Fruit fly (Drosophila melanogaster) whole organism, wandering third instar larva: ENCODE results near the gene Ser7.
A peak's percentile ranks its signal among the peaks of the same experiment; 100 is the strongest.

ENCODE experiments used
- Abd-B ChIP-seq: fragments of >200 bp; optimal IDR thresholded peaks from 2 replicates; lab custom pipeline; 2017; ENCODE audit warnings: missing biosample characterization, missing genetic modification characterization
- CG32264 ChIP-seq: fragments of 200-800 bp; sonication (Bioruptor generic); optimal IDR thresholded peaks from 2 replicates; lab custom pipeline; 2016; ENCODE audit warnings: missing biosample characterization, missing genetic modification characterization
- CG9705 ChIP-seq: fragments of 200-800 bp; sonication (Bioruptor generic); optimal IDR thresholded peaks from 2 replicates; lab custom pipeline; 2018; ENCODE audit warnings: missing biosample characterization, mild to moderate bottlenecking, missing genetic modification characterization
- CrebA ChIP-seq: fragments of 200-800 bp; sonication (Bioruptor generic); optimal IDR thresholded peaks from 2 replicates; lab custom pipeline; 2016; ENCODE audit warnings: missing biosample characterization, mild to moderate bottlenecking, missing genetic modification characterization, borderline replicate concordance
- Dfd ChIP-seq: fragments of >200 bp; optimal IDR thresholded peaks from 2 replicates; lab custom pipeline; 2017; ENCODE audit warnings: missing biosample characterization, missing genetic modification characterization
- Dif ChIP-seq: fragments of 200-275, 200-300 bp; sonication (Bioruptor generic); optimal IDR thresholded peaks from 2 replicates; lab custom pipeline; 2018; ENCODE audit warnings: missing biosample characterization, missing genetic modification characterization; ENCODE audit not compliant: partially characterized antibody
- GATAd ChIP-seq: sonication (Bioruptor generic); optimal IDR thresholded peaks from 2 replicates; lab custom pipeline; 2016; ENCODE audit warnings: missing biosample characterization, missing genetic modification characterization
- HLH106 ChIP-seq: fragments of 200-800 bp; optimal IDR thresholded peaks from 3 replicates; lab custom pipeline; 2019; ENCODE audit warnings: missing biosample characterization, mild to moderate bottlenecking, missing genetic modification characterization, moderate library complexity
- Hnf4 ChIP-seq: fragments of 200-800 bp; sonication (Bioruptor generic); optimal IDR thresholded peaks from 2 replicates; lab custom pipeline; 2016; ENCODE audit warnings: missing biosample characterization, mild to moderate bottlenecking, missing genetic modification characterization
- Hr78 ChIP-seq: fragments of >200 bp; optimal IDR thresholded peaks from 2 replicates; lab custom pipeline; 2017; ENCODE audit warnings: missing biosample characterization, missing genetic modification characterization
- Hr83 ChIP-seq: fragments of 200-300 bp; sonication (Bioruptor generic); optimal IDR thresholded peaks from 2 replicates; lab custom pipeline; 2016; ENCODE audit warnings: missing biosample characterization, mild to moderate bottlenecking, missing genetic modification characterization, moderate library complexity; ENCODE audit not compliant: poor library complexity, severe bottlenecking
- Jra ChIP-seq: sonication (Bioruptor generic); optimal IDR thresholded peaks from 2 replicates; lab custom pipeline; 2016; ENCODE audit warnings: missing biosample characterization, missing genetic modification characterization
- Mio ChIP-seq: sonication (Bioruptor generic); optimal IDR thresholded peaks from 2 replicates; lab custom pipeline; 2016; ENCODE audit warnings: missing biosample characterization, missing genetic modification characterization
- Myc ChIP-seq: fragments of >200 bp; optimal IDR thresholded peaks from 2 replicates; lab custom pipeline; 2017
- N ChIP-seq: fragments of >200 bp; optimal IDR thresholded peaks from 2 replicates; lab custom pipeline; 2018; ENCODE audit warnings: missing biosample characterization, missing external identifiers, missing genetic modification characterization
- OdsH ChIP-seq: fragments of 200-800 bp; sonication (Bioruptor generic); optimal IDR thresholded peaks from 2 replicates; lab custom pipeline; 2016; ENCODE audit warnings: missing biosample characterization, mild to moderate bottlenecking, missing genetic modification characterization
- Rel ChIP-seq, 2 experiments: fragments of 200-800 bp; sonication (Bioruptor generic) in 1 of 2; optimal IDR thresholded peaks; 2 replicates in 1 of 2; 3 replicates in 1 of 2; lab custom pipeline; 2016 to 2019; ENCODE audit warnings: mild to moderate bottlenecking in 2 of 2, missing biosample characterization in 2 of 2, missing genetic modification characterization in 2 of 2, moderate library complexity in 1 of 2
- Sp1 ChIP-seq: fragments of 200-800 bp; sonication (Bioruptor generic); optimal IDR thresholded peaks from 3 replicates; lab custom pipeline; 2019; ENCODE audit warnings: missing biosample characterization, mild to moderate bottlenecking, missing genetic modification characterization, moderate library complexity
- Vsx2 ChIP-seq: fragments of 200-300, 225-300 bp; sonication (Bioruptor generic); optimal IDR thresholded peaks from 2 replicates; lab custom pipeline; 2018; ENCODE audit warnings: missing biosample characterization, missing genetic modification characterization; ENCODE audit not compliant: partially characterized antibody
- br ChIP-seq: fragments of 200-800 bp; sonication (Bioruptor generic); optimal IDR thresholded peaks from 2 replicates; lab custom pipeline; 2016; ENCODE audit warnings: missing biosample characterization, missing genetic modification characterization
- brk ChIP-seq: fragments of 200-800 bp; sonication (Bioruptor generic); optimal IDR thresholded peaks from 2 replicates; lab custom pipeline; 2016; ENCODE audit warnings: missing biosample characterization, mild to moderate bottlenecking, missing genetic modification characterization
- dl ChIP-seq, 2 experiments: fragments of 175-275, 200-275 bp in 1 of 2; fragments of 200-275 bp in 1 of 2; sonication (Bioruptor generic); optimal IDR thresholded peaks; lab custom pipeline; 2018; ENCODE audit warnings: mild to moderate bottlenecking in 2 of 2, missing biosample characterization in 2 of 2, missing genetic modification characterization in 2 of 2, moderate library complexity in 2 of 2; ENCODE audit not compliant: partially characterized antibody in 2 of 2, insufficient read depth in 1 of 2
- dmrt93B ChIP-seq: fragments of 200-800 bp; sonication (Bioruptor generic); optimal IDR thresholded peaks from 2 replicates; lab custom pipeline; 2018; ENCODE audit warnings: missing biosample characterization, mild to moderate bottlenecking, missing genetic modification characterization
- dsf ChIP-seq: sonication (Bioruptor generic); optimal IDR thresholded peaks from 2 replicates; lab custom pipeline; 2016; ENCODE audit warnings: missing biosample characterization, missing genetic modification characterization, borderline replicate concordance
- ey ChIP-seq: fragments of 200-800 bp; sonication (Bioruptor generic); optimal IDR thresholded peaks from 2 replicates; lab custom pipeline; 2016; ENCODE audit warnings: missing biosample characterization, missing genetic modification characterization
- foxo ChIP-seq, 2 experiments: fragments of 200-800 bp; sonication (Bioruptor generic); optimal IDR thresholded peaks; 2 replicates in 1 of 2; 3 replicates in 1 of 2; lab custom pipeline; 2016 to 2017; ENCODE audit warnings: missing biosample characterization in 2 of 2, missing genetic modification characterization in 2 of 2
- fru ChIP-seq: fragments of 200-800 bp; sonication (Bioruptor generic); optimal IDR thresholded peaks from 3 replicates; lab custom pipeline; 2016; ENCODE audit warnings: missing biosample characterization, mild to moderate bottlenecking, missing genetic modification characterization
- h ChIP-seq: fragments of 200-800 bp; sonication (Bioruptor generic); optimal IDR thresholded peaks from 3 replicates; lab custom pipeline; 2016; ENCODE audit warnings: missing biosample characterization, mild to moderate bottlenecking, missing genetic modification characterization
- jim ChIP-seq: fragments of 175-275, 200-325 bp; sonication (Bioruptor generic); optimal IDR thresholded peaks from 2 replicates; lab custom pipeline; 2016; ENCODE audit warnings: missing biosample characterization, mild to moderate bottlenecking, missing genetic modification characterization
- lola ChIP-seq: fragments of >200 bp; optimal IDR thresholded peaks from 2 replicates; lab custom pipeline; 2017; ENCODE audit warnings: missing biosample characterization, missing genetic modification characterization
- pan ChIP-seq: fragments of >200 bp; optimal IDR thresholded peaks from 2 replicates; lab custom pipeline; 2017
- psq ChIP-seq: fragments of 200-800 bp; sonication (Bioruptor generic); optimal IDR thresholded peaks from 3 replicates; lab custom pipeline; 2017; ENCODE audit warnings: missing biosample characterization, mild to moderate bottlenecking, missing genetic modification characterization, moderate library complexity
- rgr ChIP-seq: fragments of 200-800 bp; sonication (Bioruptor generic); optimal IDR thresholded peaks from 3 replicates; lab custom pipeline; 2016; ENCODE audit warnings: missing biosample characterization, mild to moderate bottlenecking, missing genetic modification characterization
- sage ChIP-seq: fragments of 200-800 bp; sonication (Bioruptor generic); optimal IDR thresholded peaks from 2 replicates; lab custom pipeline; 2016; ENCODE audit warnings: missing biosample characterization, mild to moderate bottlenecking, missing genetic modification characterization
- sv ChIP-seq: fragments of 200-800 bp; sonication (Bioruptor generic); optimal IDR thresholded peaks from 3 replicates; lab custom pipeline; 2016; ENCODE audit warnings: missing biosample characterization, missing genetic modification characterization
- tai ChIP-seq: sonication (Bioruptor generic); optimal IDR thresholded peaks from 2 replicates; lab custom pipeline; 2016; ENCODE audit warnings: missing biosample characterization, missing genetic modification characterization
- usp ChIP-seq: fragments of >200 bp; optimal IDR thresholded peaks from 2 replicates; lab custom pipeline; 2017; ENCODE audit warnings: missing biosample characterization, missing genetic modification characterization
- woc ChIP-seq: sonication (Bioruptor generic); optimal IDR thresholded peaks from 2 replicates; lab custom pipeline; 2016; ENCODE audit warnings: missing biosample characterization, mild to moderate bottlenecking, missing genetic modification characterization

Ser7 gene

dm6 chrX:9871632-9872031 lies 6.6 kb downstream of the Ser7 start, which contains the start of gene CG45061:
Gene CG45061 (minus strand): TSS chrX:9871702.
- TF ChIP-seq fru: peak; percentile 11
- peak; percentile 33 for TF ChIP-seq h (GFP tag; lab: Kevin White, UChicago)
- TF ChIP-seq usp (GFP tag; lab: Kevin White, UChicago): no peak

dm6 chrX:9873917-9874316 lies 8.9 kb downstream of the Ser7 start, which contains the start of gene CG32695:
Gene CG32695 (minus strand): TSS chrX:9874057.
- no peak for TF ChIP-seq CG9705
- no peak for TF ChIP-seq Hnf4 (GFP tag; lab: Kevin White, UChicago)
- no peak for TF ChIP-seq Rel (GFP tag; optimal IDR thresholded peaks at IDR 0.05; lab: Kevin White, UChicago)
- TF ChIP-seq Rel (tag; optimal IDR thresholded peaks at IDR 0.05; lab: Kevin White, UChicago): peak; percentile 32

dm6 chrX:9875948-9876853 lies 11.2 kb downstream of the Ser7 start, which contains the start of gene CG15247:
Gene CG15247 (minus strand): TSS chrX:9876672.
- TF ChIP-seq sage (no peak), Sp1 (no peak), sv (GFP tag; lab: Kevin White, UChicago) (peak; percentile 18), brk (no peak), Jra (GFP tag; lab: Kevin White, UChicago) (no peak), Hr83 (GFP tag; lab: Kevin White, UChicago) (no peak), Abd-B (GFP tag; lab: Kevin White, UChicago) (no peak), N (GFP tag; lab: Kevin White, UChicago) (no peak), Dfd (GFP tag; lab: Kevin White, UChicago) (no peak), ey (GFP tag; lab: Kevin White, UChicago) (peak; percentile 17), Myc (lab: Kevin White, UChicago) (no peak), jim (GFP tag; lab: Kevin White, UChicago) (no peak), CG32264 (GFP tag; lab: Kevin White, UChicago) (no peak), CrebA (GFP tag; lab: Kevin White, UChicago) (no peak), HLH106 (tag; lab: Kevin White, UChicago) (peak; percentile 12), Dif (GFP tag; lab: Kevin White, UChicago) (no peak), Vsx2 (GFP tag; lab: Kevin White, UChicago) (no peak), woc (GFP tag; lab: Kevin White, UChicago) (no peak), usp (GFP tag; lab: Kevin White, UChicago) (no peak), foxo (GFP tag; optimal IDR thresholded peaks at IDR 0.05; lab: Kevin White, UChicago) (peak in 1 of 2 experiments; percentile 44), dsf (GFP tag; lab: Kevin White, UChicago) (no peak), CG9705 (no peak), dmrt93B (no peak), GATAd (GFP tag; lab: Kevin White, UChicago) (no peak), br (GFP tag; lab: Kevin White, UChicago) (peak; percentile 16), h (GFP tag; lab: Kevin White, UChicago) (peak; percentile 26), psq (GFP tag; lab: Kevin White, UChicago) (no peak), Hnf4 (GFP tag; lab: Kevin White, UChicago) (peak; percentile 9), Mio (GFP tag; lab: Kevin White, UChicago) (no peak), pan (no peak), Hr78 (no peak), dl (GFP tag; optimal IDR thresholded peaks at IDR 0.05; lab: Kevin White, UChicago; ENCODE audit: insufficient read depth in 1 of 2, partially characterized antibody in 2 of 2) (no peak), lola (no peak), Rel (GFP tag; optimal IDR thresholded peaks at IDR 0.05; lab: Kevin White, UChicago) (no peak), Rel (tag; optimal IDR thresholded peaks at IDR 0.05; lab: Kevin White, UChicago) (no peak), OdsH (GFP tag; lab: Kevin White, UChicago) (peak; percentile 14), rgr (peak; percentile 20), fru (peak; percentile 20), tai (GFP tag; lab: Kevin White, UChicago) (no peak)
